Worm (Caenorhabditis elegans) whole organism, L4 larva: ENCODE measurements around the gene abu-14.

Experiments
- D1046.2 ChIP-seq: fragments of 200-800 bp; sonication (Bioruptor generic); IDR thresholded peaks from 2 replicates; pipeline ENCODE4 v1.3.6; 2022; ENCODE audit warnings: missing genetic modification characterization, missing compliant biosample characterization
- F10B5.3 ChIP-seq: sonication (generic microtip); optimal IDR thresholded peaks from 2 replicates; lab custom pipeline; 2016; ENCODE audit warnings: mild to moderate bottlenecking, missing genetic modification characterization, missing compliant biosample characterization
- R02D3.7 ChIP-seq: fragments of 150-350 bp; sonication (generic microtip); optimal IDR thresholded peaks from 3 replicates; lab custom pipeline; 2014; ENCODE audit warnings: missing biosample characterization, missing genetic modification characterization
- Y105C5A.15 ChIP-seq: fragments of 200-800 bp; sonication (Bioruptor generic); IDR thresholded peaks from 2 replicates; pipeline ENCODE4 v1.3.6; 2022; ENCODE audit warnings: missing genetic modification characterization, missing compliant biosample characterization
- Y75B8A.6 ChIP-seq: fragments of 200-800 bp; sonication (Bioruptor generic); IDR thresholded peaks from 2 replicates; pipeline ENCODE4 v1.3.6; 2022; ENCODE audit warnings: missing genetic modification reagents, missing genetic modification characterization, missing compliant biosample characterization
- ZK337.2 ChIP-seq: fragments of 200-800 bp; sonication (Bioruptor generic); IDR thresholded peaks from 2 replicates; pipeline ENCODE4 v1.3.6; 2022; ENCODE audit warnings: missing genetic modification reagents, missing genetic modification characterization, missing compliant biosample characterization
- aha-1 ChIP-seq: fragments of 150-350 bp; peaks from one replicate; lab custom pipeline; 2014; ENCODE audit warnings: missing biosample characterization, missing genetic modification characterization
- ama-1 ChIP-seq: fragments of 150-350 bp; optimal IDR thresholded peaks from 2 replicates; lab custom pipeline; 2014; ENCODE audit warnings: inconsistent platforms, mixed read lengths
- ceh-28 ChIP-seq: fragments of 150-350 bp; optimal IDR thresholded peaks from 2 replicates; lab custom pipeline; 2014; ENCODE audit warnings: missing biosample characterization, missing genetic modification reagents, missing genetic modification characterization
- dmd-8 ChIP-seq: fragments of 200-800 bp; sonication (Bioruptor generic); IDR thresholded peaks from 2 replicates; pipeline ENCODE4 v1.3.6; 2022; ENCODE audit warnings: missing genetic modification characterization, missing compliant biosample characterization
- dmd-9 ChIP-seq: fragments of 200-800 bp; sonication (Bioruptor generic); IDR thresholded peaks from 2 replicates; pipeline ENCODE4 v1.3.6; 2022; ENCODE audit warnings: missing genetic modification reagents, missing genetic modification characterization, missing compliant biosample characterization
- duxl-1 ChIP-seq: sonication (generic microtip); optimal IDR thresholded peaks from 2 replicates; lab custom pipeline; 2016; ENCODE audit warnings: mild to moderate bottlenecking, missing genetic modification characterization, moderate library complexity, missing compliant biosample characterization; ENCODE audit not compliant: poor library complexity
- dve-1 ChIP-seq: sonication (generic microtip); optimal IDR thresholded peaks from 2 replicates; lab custom pipeline; 2017; ENCODE audit warnings: antibody characterized with exemption, mild to moderate bottlenecking, missing genetic modification characterization, missing compliant biosample characterization; ENCODE audit not compliant: insufficient read depth
- fkh-10 ChIP-seq: fragments of 150-350 bp; optimal IDR thresholded peaks from 2 replicates; lab custom pipeline; 2014; ENCODE audit warnings: missing biosample characterization, missing genetic modification reagents, missing genetic modification characterization
- hlh-30 ChIP-seq: sonication (generic microtip); optimal IDR thresholded peaks from 2 replicates; lab custom pipeline; 2017; ENCODE audit warnings: antibody characterized with exemption, mild to moderate bottlenecking, missing genetic modification characterization, missing compliant biosample characterization; ENCODE audit not compliant: insufficient read depth
- lin-1 ChIP-seq: fragments of 200-800 bp; sonication (Bioruptor generic); IDR thresholded peaks from 2 replicates; pipeline ENCODE4 v1.3.6; 2022; ENCODE audit warnings: missing genetic modification reagents, missing genetic modification characterization, missing compliant biosample characterization
- lin-29 ChIP-seq: fragments of 200-800 bp; sonication (Bioruptor generic); IDR thresholded peaks from 2 replicates; pipeline ENCODE4 v1.3.6; 2022; ENCODE audit warnings: missing genetic modification reagents, missing genetic modification characterization, missing compliant biosample characterization
- nhr-102 ChIP-seq: sonication (generic microtip); optimal IDR thresholded peaks from 2 replicates; lab custom pipeline; 2016; ENCODE audit warnings: mild to moderate bottlenecking, missing genetic modification characterization, moderate library complexity, missing compliant biosample characterization
- nhr-237 ChIP-seq: sonication (generic microtip); optimal IDR thresholded peaks from 2 replicates; lab custom pipeline; 2017; ENCODE audit warnings: missing biosample characterization, missing genetic modification characterization
- nhr-25 ChIP-seq: sonication (generic microtip); optimal IDR thresholded peaks from 2 replicates; lab custom pipeline; 2017; ENCODE audit warnings: missing genetic modification characterization, mild to moderate bottlenecking, missing compliant biosample characterization, antibody characterized with exemption, moderate library complexity, borderline replicate concordance; ENCODE audit not compliant: insufficient read depth
- nhr-41 ChIP-seq: fragments of 200-800 bp; sonication (Bioruptor generic); IDR thresholded peaks from 2 replicates; pipeline ENCODE4 v1.3.6; 2022; ENCODE audit warnings: missing genetic modification reagents, missing genetic modification characterization, missing compliant biosample characterization
- pha-4 ChIP-seq, 2 experiments: fragments of 150-350 bp in 1 of 2; fragments of 200-800 bp in 1 of 2; sonication (Bioruptor generic) in 1 of 2; IDR thresholded peaks in 1 of 2; optimal IDR thresholded peaks in 1 of 2; 2 replicates each; pipeline versions ENCODE4 v1.3.6 to Lab custom; 2014 to 2022; ENCODE audit warnings: missing genetic modification characterization in 2 of 2, missing genetic modification reagents in 2 of 2, missing biosample characterization in 1 of 2, missing compliant biosample characterization in 1 of 2
- php-3 ChIP-seq: fragments of 200-800 bp; sonication (Bioruptor generic); IDR thresholded peaks from 2 replicates; pipeline ENCODE4 v1.3.6; 2022; ENCODE audit warnings: missing genetic modification reagents, missing genetic modification characterization, missing compliant biosample characterization
- sdz-12 ChIP-seq: fragments of 200-800 bp; sonication (Bioruptor generic); optimal IDR thresholded peaks from 2 replicates; lab custom pipeline; 2018; ENCODE audit warnings: mild to moderate bottlenecking, missing genetic modification characterization, missing compliant biosample characterization
- snpc-1.2 ChIP-seq: fragments of 200-800 bp; sonication (Bioruptor generic); IDR thresholded peaks from 2 replicates; pipeline ENCODE4 v1.3.6; 2022; ENCODE audit warnings: missing genetic modification reagents, missing genetic modification characterization, missing compliant biosample characterization
- spr-3 ChIP-seq: fragments of 200-800 bp; sonication (Bioruptor generic); optimal IDR thresholded peaks from 2 replicates; lab custom pipeline; 2018; ENCODE audit warnings: mild to moderate bottlenecking, missing genetic modification characterization, missing compliant biosample characterization
- tag-97 ChIP-seq: fragments of 200-800 bp; sonication (Bioruptor generic); IDR thresholded peaks from 2 replicates; pipeline ENCODE4 v1.3.6; 2022; ENCODE audit warnings: missing genetic modification characterization, missing compliant biosample characterization
- unc-62 ChIP-seq, 3 experiments: fragments of 150-350 bp in 1 of 3; sonication (generic microtip); optimal IDR thresholded peaks in 2 of 3; peaks in 1 of 3; 1 replicate in 1 of 3; 2 replicates in 2 of 3; lab custom pipeline; 2014 to 2017; ENCODE audit warnings: missing biosample characterization in 3 of 3, missing genetic modification characterization in 3 of 3, missing genetic modification reagents in 3 of 3, missing genotype in 1 of 3
- zip-11 ChIP-seq: fragments of 200-800 bp; sonication (Bioruptor generic); IDR thresholded peaks from 2 replicates; pipeline ENCODE4 v1.3.6; 2022; ENCODE audit warnings: missing genetic modification characterization, missing compliant biosample characterization
- ztf-11 ChIP-seq: fragments of 150-350 bp; optimal IDR thresholded peaks from 2 replicates; lab custom pipeline; 2014; ENCODE audit warnings: missing biosample characterization, missing genetic modification characterization

Gene abu-14

ce11 chrII:9273984-9274383 lies 47.0 kb upstream of the abu-14 start (continued):
- TF ChIP-seq dve-1 (peak; percentile 62), R02D3.7 (tag; lab: Kevin White, UChicago) (no peak), duxl-1 (tag; lab: Kevin White, UChicago) (no peak), nhr-41 (GFP tag; lab: Robert Waterston, UW) (no peak), lin-1 (GFP tag; lab: Robert Waterston, UW) (peak; percentile 83), nhr-237 (no peak), nhr-25 (tag; lab: Kevin White, UChicago) (peak; percentile 76), sdz-12 (GFP tag; lab: Kevin White, UChicago) (no peak), ama-1 (peak; percentile 30), zip-11 (GFP tag; lab: Robert Waterston, UW) (no peak), dmd-8 (GFP tag; lab: Robert Waterston, UW) (no peak), hlh-30 (tag; lab: Kevin White, UChicago) (peak; percentile 99), D1046.2 (0 out of 2 replicates have a peak, but pooled peaks have one; percentile 35), spr-3 (GFP tag; lab: Kevin White, UChicago) (peak; percentile 30), F10B5.3 (tag; lab: Kevin White, UChicago) (no peak), lin-29 (no peak), pha-4 (GFP tag; IDR thresholded peaks at IDR 0.05; lab: Robert Waterston, UW) (peak; percentile 72), pha-4 (tag; optimal IDR thresholded peaks at IDR 0.05; lab: Kevin White, UChicago) (peak; percentile 55), php-3 (GFP tag; lab: Robert Waterston, UW) (peak; percentile 62; the same call in 1 of the 2 replicates)

ce11 chrII:9272942-9273341 lies 45.9 kb upstream of the abu-14 start, which contains the start of gene C01G6.4:
Gene C01G6.4 (minus strand): TSS chrII:9273042.
- TF ChIP-seq aha-1 (tag; lab: Kevin White, UChicago): peak; percentile 68
- no peak for TF ChIP-seq ceh-28
- TF ChIP-seq Y105C5A.15: no peak

ce11 chrII:9271285-9271684 lies 44.3 kb upstream of the abu-14 start:
- TF ChIP-seq lin-1 (GFP tag; lab: Robert Waterston, UW) (no peak), fkh-10 (GFP tag; lab: Kevin White, UChicago) (no peak), ztf-11 (no peak), unc-62 (GFP tag; optimal IDR thresholded peaks at IDR 0.05 in 1 of 2; lab: Kevin White, UChicago) (peak in 1 of 2 experiments; percentile 92), unc-62 (tag; optimal IDR thresholded peaks at IDR 0.05; lab: Kevin White, UChicago) (no peak), tag-97 (no peak)

ce11 chrII:9269588-9269987 lies 42.6 kb upstream of the abu-14 start, which contains the start of gene C01G6.3:
Gene C01G6.3 (plus strand): TSS chrII:9269888.
- TF ChIP-seq nhr-41 (GFP tag; lab: Robert Waterston, UW) (no peak), snpc-1.2 (no peak), dmd-9 (GFP tag; lab: Robert Waterston, UW) (no peak), nhr-102 (no peak)

- TF ChIP-seq unc-62 (GFP tag; optimal IDR thresholded peaks at IDR 0.05 in 1 of 2; lab: Kevin White, UChicago) (peak in 1 of 2 experiments; percentile 30), unc-62 (tag; optimal IDR thresholded peaks at IDR 0.05; lab: Kevin White, UChicago) (no peak), Y75B8A.6 (GFP tag; lab: Robert Waterston, UW) (no peak)
- TF ChIP-seq, all 104 proteins: peak for 1
Observed at ce11 chrII:9268983-9269382, 42.0 kb upstream of the abu-14 start.

- peak in 1 of 2 experiments; percentile 17 for TF ChIP-seq unc-62 (GFP tag; optimal IDR thresholded peaks at IDR 0.05 in 1 of 2; lab: Kevin White, UChicago)
- no peak for TF ChIP-seq unc-62 (tag; optimal IDR thresholded peaks at IDR 0.05; lab: Kevin White, UChicago)
- no peak for TF ChIP-seq ZK337.2 (GFP tag; lab: Robert Waterston, UW)
Observed at ce11 chrII:9266755-9267154, 39.7 kb upstream of the abu-14 start, which contains the start of gene C01G6.2. Gene C01G6.2 (plus strand): TSS chrII:9267055.
